Worm (Caenorhabditis elegans) whole organism, late embryonic: ENCODE results near the gene str-129.

Experiments used
- F13H6.1 ChIP-seq: sonication (generic microtip); optimal IDR thresholded peaks from 2 replicates; lab custom pipeline; 2016; ENCODE audit warnings: missing genetic modification characterization, missing compliant biosample characterization
- ama-1 ChIP-seq: fragments of 150-350 bp; optimal IDR thresholded peaks from 2 replicates; lab custom pipeline; 2014
- ceh-19 ChIP-seq: fragments of 200-800 bp; sonication (Bioruptor generic); optimal IDR thresholded peaks from 2 replicates; lab custom pipeline; 2018; ENCODE audit warnings: mild to moderate bottlenecking, missing genetic modification characterization, missing compliant biosample characterization
- dmd-4 ChIP-seq: sonication (generic microtip); optimal IDR thresholded peaks from 2 replicates; lab custom pipeline; 2016; ENCODE audit warnings: borderline replicate concordance, missing genetic modification characterization, missing compliant biosample characterization
- ets-4 ChIP-seq: sonication (generic microtip); optimal IDR thresholded peaks from 2 replicates; lab custom pipeline; 2016; ENCODE audit warnings: missing genetic modification characterization, missing compliant biosample characterization
- eyg-1 ChIP-seq: sonication (generic microtip); optimal IDR thresholded peaks from 2 replicates; lab custom pipeline; 2016; ENCODE audit warnings: missing genotype, missing genetic modification characterization, missing compliant biosample characterization
- fkh-6 ChIP-seq: sonication (generic microtip); optimal IDR thresholded peaks from 2 replicates; lab custom pipeline; 2016; ENCODE audit warnings: missing genetic modification characterization, missing compliant biosample characterization
- rnt-1 ChIP-seq: sonication (generic microtip); optimal IDR thresholded peaks from 2 replicates; lab custom pipeline; 2016; ENCODE audit warnings: missing genetic modification characterization, missing compliant biosample characterization
- sox-4 ChIP-seq: sonication (generic microtip); optimal IDR thresholded peaks from 2 replicates; lab custom pipeline; 2017; ENCODE audit warnings: mild to moderate bottlenecking, missing genetic modification characterization, inconsistent platforms, missing compliant biosample characterization
- unc-55 ChIP-seq: sonication (generic microtip); optimal IDR thresholded peaks from 2 replicates; lab custom pipeline; 2017; ENCODE audit warnings: missing biosample characterization, missing genetic modification reagents, missing genetic modification characterization

DNA sequence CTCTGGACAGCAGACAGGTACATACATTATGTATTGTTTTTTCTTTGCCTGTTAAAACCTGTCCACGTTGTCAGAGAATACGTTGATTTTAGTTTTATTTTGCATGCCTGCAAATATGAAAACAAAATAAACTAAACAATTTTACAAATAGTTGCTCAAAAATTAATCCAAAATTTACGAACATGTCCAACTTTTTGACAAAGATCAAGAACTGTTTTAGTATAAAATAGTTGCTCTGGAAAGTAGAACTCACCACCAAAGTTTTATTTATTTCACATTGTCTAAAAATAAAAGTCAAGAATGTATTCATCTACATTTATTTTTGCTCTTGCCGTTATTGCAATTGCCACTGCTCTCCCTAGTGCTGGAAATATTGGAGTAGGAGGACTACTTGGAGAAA lies 12.2 kb upstream of the str-129 start, which contains the start of gene srlf-16:
- TF ChIP-seq sox-4 (tag; lab: Kevin White, UChicago) (no peak), dmd-4 (no peak), fkh-6 (no peak), rnt-1 (tag; lab: Kevin White, UChicago) (no peak), ceh-19 (GFP tag; lab: Kevin White, UChicago) (no peak), ama-1 (lab: Kevin White, UChicago) (no peak), ets-4 (tag; lab: Kevin White, UChicago) (no peak), F13H6.1 (tag; lab: Kevin White, UChicago) (no peak), unc-55 (no peak), eyg-1 (tag; lab: Kevin White, UChicago) (no peak)
